Worm (Caenorhabditis elegans) whole organism, L4/young adult: Measurements from ENCODE around the gene F47E1.4.

ENCODE experiments used
- W03F9.2 ChIP-seq: fragments of 150-350 bp; optimal IDR thresholded peaks from 2 replicates; lab custom pipeline; 2014; ENCODE audit warnings: missing biosample characterization, missing genetic modification characterization
- dao-5 ChIP-seq: sonication (generic microtip); optimal IDR thresholded peaks from 2 replicates; lab custom pipeline; 2016; ENCODE audit warnings: missing genotype, missing genetic modification characterization, moderate library complexity, missing compliant biosample characterization
- him-1 ChIP-seq: sonication (generic microtip); optimal IDR thresholded peaks from 2 replicates; lab custom pipeline; 2016; ENCODE audit warnings: missing genotype, missing genetic modification reagents, missing genetic modification characterization, missing compliant biosample characterization

F47E1.4 gene

ce11 chrX:9091380-9091779 is 28.8 kb downstream of the F47E1.4 start:
- TF ChIP-seq him-1 (peak; percentile 33), dao-5 (tag; lab: Kevin White, UChicago) (peak; percentile 35), W03F9.2 (no peak)

DNA sequence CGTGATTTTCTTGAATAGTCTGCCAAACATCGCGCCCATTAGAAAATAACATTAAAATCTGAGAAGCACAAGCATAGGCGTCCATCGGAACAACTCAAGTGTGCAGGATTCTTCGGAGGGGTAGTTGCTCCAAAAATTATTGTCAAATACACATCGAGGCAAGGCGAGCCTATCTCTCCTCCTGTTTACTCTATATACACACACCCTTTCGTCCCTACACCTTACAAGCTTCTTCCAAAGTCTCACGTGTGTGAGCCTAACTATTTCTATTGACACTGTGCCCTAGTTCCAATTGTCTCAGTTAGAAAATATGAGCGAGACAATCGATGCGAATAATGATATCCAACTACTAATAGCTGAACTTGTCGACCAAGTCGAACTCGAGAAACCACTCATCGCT is 29.2 kb downstream of the F47E1.4 start:
- TF ChIP-seq W03F9.2 (no peak), him-1 (no peak), dao-5 (tag; lab: Kevin White, UChicago) (no peak)

ce11 chrX:9096861-9097260 is 34.2 kb downstream of the F47E1.4 start:
- TF ChIP-seq dao-5 (tag; lab: Kevin White, UChicago) (no peak), W03F9.2 (no peak), him-1 (no peak)

DNA sequence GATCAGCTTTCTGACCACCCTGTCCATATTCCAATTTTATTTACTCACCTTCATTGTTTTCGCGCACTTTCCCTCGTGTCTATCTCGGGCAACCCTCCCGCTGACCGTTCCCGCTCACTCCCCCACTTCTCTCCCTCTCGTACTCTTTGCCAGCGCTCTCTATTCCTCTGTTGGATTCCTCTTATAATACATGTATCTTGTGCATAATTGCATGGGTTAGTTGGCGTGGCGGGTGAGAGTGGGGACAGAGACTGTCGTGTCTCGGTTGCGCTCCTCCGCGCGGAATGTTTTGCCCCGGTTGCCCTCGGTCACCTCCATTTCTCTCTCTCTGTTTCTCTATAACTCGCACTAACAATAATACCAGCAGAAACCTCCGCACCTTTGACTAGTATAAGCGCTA is 39.5 kb downstream of the F47E1.4 start:
- no peak for TF ChIP-seq dao-5 (tag; lab: Kevin White, UChicago)
- TF ChIP-seq W03F9.2, result no peak

ce11 chrX:9103048-9103447 is 40.4 kb downstream of the F47E1.4 start:
- TF ChIP-seq dao-5 (tag; lab: Kevin White, UChicago) (no peak), him-1 (no peak), W03F9.2 (no peak)

DNA sequence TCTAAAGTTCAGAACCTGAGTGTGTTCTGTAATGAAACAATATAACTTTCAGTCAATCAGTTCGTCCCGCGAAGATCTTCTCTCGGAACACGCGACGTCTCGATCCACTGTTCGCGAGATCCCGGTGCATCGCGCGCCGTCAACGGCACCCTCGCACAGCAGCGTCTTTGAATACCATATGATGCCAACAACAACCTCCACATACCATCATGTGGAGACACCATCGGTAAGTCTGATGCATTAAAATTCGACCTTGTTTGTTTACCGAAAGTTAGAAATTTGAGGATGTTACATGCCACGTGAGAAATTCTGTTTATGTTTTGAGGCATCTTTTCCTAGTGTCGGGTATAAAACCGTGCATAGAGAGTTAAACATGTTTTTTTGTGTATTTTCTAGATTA is 41.0 kb downstream of the F47E1.4 start:
- TF ChIP-seq him-1 (no peak), dao-5 (tag; lab: Kevin White, UChicago) (no peak), W03F9.2 (no peak)

DNA sequence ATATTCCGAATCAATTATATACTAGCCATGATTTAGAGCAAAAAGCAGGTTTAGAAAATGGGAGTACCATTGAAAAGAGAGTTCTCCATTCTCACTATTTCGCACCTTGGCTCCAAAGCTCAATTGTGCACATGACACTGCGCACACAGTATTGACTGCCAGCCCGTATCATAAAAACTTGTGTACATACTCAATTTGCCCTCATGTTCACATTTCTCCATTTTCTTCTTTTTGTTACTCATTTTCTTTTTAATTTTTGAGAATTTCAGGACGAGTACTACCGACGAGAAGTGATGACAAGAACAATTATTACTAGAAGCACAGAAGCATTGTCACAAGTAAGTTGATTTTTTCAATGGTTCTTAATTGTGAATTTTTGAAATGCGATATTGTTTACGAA is 41.8 kb downstream of the F47E1.4 start:
- no peak for TF ChIP-seq dao-5 (tag; lab: Kevin White, UChicago)
- no peak for TF ChIP-seq W03F9.2
- TF ChIP-seq him-1, result no peak

DNA sequence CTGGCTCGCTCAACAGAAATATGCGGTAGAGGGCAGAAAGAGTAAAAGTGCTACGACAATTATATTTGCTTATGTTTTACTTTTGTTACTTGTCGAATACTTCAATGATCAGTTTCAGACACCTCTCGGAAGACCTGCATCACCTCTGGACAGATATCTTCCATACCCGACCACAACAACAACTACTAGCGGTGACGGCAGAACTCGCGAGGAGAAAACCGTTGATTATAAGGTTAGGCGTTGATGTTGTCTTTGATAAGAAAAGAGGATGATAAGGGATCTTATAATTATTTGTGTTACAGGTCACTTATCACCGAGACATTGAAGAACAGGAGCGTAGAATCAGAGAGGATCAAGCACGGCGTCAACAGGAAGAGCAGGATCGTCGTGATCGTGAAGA is 42.5 kb downstream of the F47E1.4 start:
- TF ChIP-seq W03F9.2 (no peak), dao-5 (tag; lab: Kevin White, UChicago) (no peak), him-1 (no peak)

DNA sequence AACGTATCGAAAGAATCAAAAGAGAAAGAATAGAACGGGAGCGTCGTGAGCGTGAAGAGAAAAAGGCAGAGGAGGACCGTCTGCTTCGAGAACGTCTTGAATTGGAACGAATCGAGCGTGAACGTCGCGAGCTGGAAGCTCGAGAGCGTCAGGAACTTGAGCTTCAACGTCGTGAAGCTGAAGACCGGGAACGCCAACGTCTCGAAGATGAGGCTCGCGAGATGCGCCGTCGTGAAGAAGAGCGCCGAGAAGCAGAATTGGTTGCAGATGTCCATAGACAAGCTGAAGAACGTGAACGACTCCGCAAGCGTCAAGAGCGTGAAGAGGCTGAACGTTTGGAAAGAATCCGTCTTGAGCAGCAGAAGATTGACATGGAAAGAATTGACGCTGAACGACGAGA is 43.3 kb downstream of the F47E1.4 start:
- TF ChIP-seq W03F9.2 (no peak), him-1 (no peak), dao-5 (tag; lab: Kevin White, UChicago) (no peak)

ce11 chrX:9107866-9108265 is 45.2 kb downstream of the F47E1.4 start:
- TF ChIP-seq W03F9.2 (no peak), dao-5 (tag; lab: Kevin White, UChicago) (no peak), him-1 (no peak)

DNA sequence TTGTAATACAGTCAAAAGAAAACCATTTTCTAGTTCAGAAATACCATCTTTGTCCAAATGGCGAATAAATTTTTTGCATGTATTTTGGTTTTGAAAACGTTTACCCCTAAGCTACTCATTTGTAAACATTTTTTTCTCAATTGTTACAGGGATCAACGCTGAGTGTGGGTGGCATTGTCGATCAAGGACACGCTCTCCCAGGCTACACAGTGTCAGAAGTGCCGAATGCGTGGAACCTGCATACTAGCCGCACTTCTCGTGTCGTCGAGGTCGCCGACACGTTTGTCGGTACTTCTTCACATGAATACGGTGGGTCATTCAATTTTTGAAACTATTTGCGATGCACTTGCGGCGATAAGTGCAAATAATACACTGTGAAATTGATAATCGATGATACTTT is 49.0 kb downstream of the F47E1.4 start:
- TF ChIP-seq him-1 (no peak), W03F9.2 (no peak), dao-5 (tag; lab: Kevin White, UChicago) (no peak)

ce11 chrX:9113829-9114228 is 51.2 kb downstream of the F47E1.4 start, which contains the start of gene C25A11.2:
TSS of gene C25A11.2 (plus strand) at chrX:9114066.
- TF ChIP-seq him-1 (no peak), W03F9.2 (no peak), dao-5 (tag; lab: Kevin White, UChicago) (no peak)
